Fruit fly (Drosophila melanogaster): ENCODE measurements around the gene CG8036.

CG8036 gene

DNA sequence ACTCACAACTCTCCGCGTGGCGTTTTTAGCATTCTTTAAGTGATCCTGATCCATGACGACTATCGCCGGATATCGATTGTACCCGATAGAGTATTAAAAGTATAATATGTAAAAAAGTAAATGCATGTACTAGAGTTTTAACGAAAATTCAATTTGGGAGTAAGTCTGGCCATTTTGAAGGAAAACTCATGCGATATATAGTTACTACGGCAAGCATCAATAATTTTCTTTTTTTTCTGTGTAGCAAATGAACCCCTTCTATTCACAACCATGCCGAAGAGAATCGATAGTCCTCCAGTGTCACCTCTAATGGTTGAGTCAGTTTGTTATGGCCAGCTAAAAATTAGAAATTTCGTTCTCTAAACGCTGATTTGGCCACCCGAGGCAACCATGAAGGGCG lies 14.9 kb upstream of the CG8036 start, which contains the start of the genes Sys1 and Dhod (continued):
- TF ChIP-seq E2f1 (GFP tag; IDR thresholded peaks at IDR 0.05) (peak; percentile 38; the same call in 1 of the 2 replicates), ewg (GFP tag; optimal IDR thresholded peaks at IDR 0.05) (peak; percentile 21), CG17186 (GFP tag; optimal IDR thresholded peaks at IDR 0.05) (peak; percentile 53), YL-1 (GFP tag; optimal IDR thresholded peaks at IDR 0.05) (peak; percentile 60), sqz (GFP tag; optimal IDR thresholded peaks at IDR 0.05) (no peak), fd64A (GFP tag; optimal IDR thresholded peaks at IDR 0.05) (no peak), CG3847 (GFP tag; IDR thresholded peaks at IDR 0.05) (peak; percentile 63), vfl (GFP tag; optimal IDR thresholded peaks at IDR 0.05) (peak; percentile 63), odd (GFP tag; optimal IDR thresholded peaks at IDR 0.05) (peak; percentile 27), pb (GFP tag; optimal IDR thresholded peaks at IDR 0.05) (peak; percentile 25), CG34224 (GFP tag; IDR thresholded peaks at IDR 0.05; ENCODE audit: partially characterized antibody) (peak; percentile 94), D (optimal IDR thresholded peaks at IDR 0.05) (no peak), D (GFP tag; optimal IDR thresholded peaks at IDR 0.05) (no peak), ERR (GFP tag; optimal IDR thresholded peaks at IDR 0.05) (peak; percentile 59), p53 (GFP tag; optimal IDR thresholded peaks at IDR 0.05) (no peak), Dfd (GFP tag; optimal IDR thresholded peaks at IDR 0.05) (no peak), CG8924 (tag; optimal IDR thresholded peaks at IDR 0.05) (peak; percentile 53), sna (GFP tag; IDR thresholded peaks at IDR 0.05; ENCODE audit: partially characterized antibody) (peak; percentile 72; the same call in 1 of the 2 replicates), crc (GFP tag; optimal IDR thresholded peaks at IDR 0.05) (peak; percentile 2), zfh2 (GFP tag; optimal IDR thresholded peaks at IDR 0.05) (peak; percentile 85), Max (GFP tag; optimal IDR thresholded peaks at IDR 0.05) (peak; percentile 69), stc (GFP tag; IDR thresholded peaks at IDR 0.05) (no peak), Usf (GFP tag; optimal IDR thresholded peaks at IDR 0.05) (no peak), zen (tag; optimal IDR thresholded peaks at IDR 0.05) (peak; percentile 41), CG18619 (GFP tag; optimal IDR thresholded peaks at IDR 0.05) (peak; percentile 36), CG5953 (GFP tag; IDR thresholded peaks at IDR 0.05) (no peak), da (GFP tag; optimal IDR thresholded peaks at IDR 0.05) (no peak), CG3838 (GFP tag; optimal IDR thresholded peaks at IDR 0.05) (no peak), chn (GFP tag; optimal IDR thresholded peaks at IDR 0.05) (peak; percentile 56), Xrp1 (GFP tag; IDR thresholded peaks at IDR 0.05) (peak; percentile 69), h (optimal IDR thresholded peaks at IDR 0.05) (no peak), Doc2 (GFP tag; IDR thresholded peaks at IDR 0.05) (no peak), HHEX (GFP tag; optimal IDR thresholded peaks at IDR 0.05) (peak; percentile 38), MBD-R2 (GFP tag; IDR thresholded peaks at IDR 0.05) (peak; percentile 85), Hand (GFP tag; optimal IDR thresholded peaks at IDR 0.05) (no peak), Neu2 (GFP tag; optimal IDR thresholded peaks at IDR 0.05; ENCODE audit: borderline replicate concordance) (no peak), chm (GFP tag; IDR thresholded peaks at IDR 0.05) (no peak; the same call in 1 of the 2 replicates), E2f2 (GFP tag; IDR thresholded peaks at IDR 0.05) (no peak; the same call in 1 of the 2 replicates), CG4820 (GFP tag; optimal IDR thresholded peaks at IDR 0.05) (no peak), CG6791 (GFP tag; IDR thresholded peaks at IDR 0.05; ENCODE audit: partially characterized antibody) (peak; percentile 72; the same call in 2 of the 3 replicates), CG13296 (GFP tag; optimal IDR thresholded peaks at IDR 0.05) (peak; percentile 56), emc (GFP tag; optimal IDR thresholded peaks at IDR 0.05) (peak; percentile 29), CG30403 (GFP tag; optimal IDR thresholded peaks at IDR 0.05) (peak; percentile 75), CG1529 (GFP tag; optimal IDR thresholded peaks at IDR 0.05) (no peak), CG11398 (GFP tag; optimal IDR thresholded peaks at IDR 0.05) (peak; percentile 43), bigmax (GFP tag; optimal IDR thresholded peaks at IDR 0.05) (no peak), zen2 (GFP tag; IDR thresholded peaks at IDR 0.05; ENCODE audit: partially characterized antibody) (peak; percentile 83; the same call in 2 of the 3 replicates), CG8944 (GFP tag; optimal IDR thresholded peaks at IDR 0.05) (peak; percentile 62), dpn (GFP tag; optimal IDR thresholded peaks at IDR 0.05) (peak; percentile 69 to 75), CG11695 (GFP tag; IDR thresholded peaks at IDR 0.05) (peak; percentile 49; the same call in 1 of the 3 replicates), Hey (tag; optimal IDR thresholded peaks at IDR 0.05) (no peak), lilli (GFP tag; optimal IDR thresholded peaks at IDR 0.05) (peak; percentile 89)

Measured in whole organism, embryonic.